Worm (Caenorhabditis elegans): ENCODE results near the gene set-31.

ce11 chrV:14456626-14457025, 38.9 kb downstream of the set-31 start, which contains the start of gene bmk-1:
- no peak for TF ChIP-seq lin-39 (tag; optimal IDR thresholded peaks at IDR 0.05)
- TF ChIP-seq fkh-8 (tag; optimal IDR thresholded peaks at IDR 0.05) = no peak
- TF ChIP-seq rnt-1 (tag; optimal IDR thresholded peaks at IDR 0.05) = no peak
- no peak for TF ChIP-seq ceh-90 (tag; optimal IDR thresholded peaks at IDR 0.05)
- no peak for TF ChIP-seq mdl-1 (tag; optimal IDR thresholded peaks at IDR 0.05)
- TF ChIP-seq aly-2 (tag; optimal IDR thresholded peaks at IDR 0.05) = no peak
- TF ChIP-seq nhr-47 (tag; optimal IDR thresholded peaks at IDR 0.05) = no peak
- no peak for TF ChIP-seq ceh-82 (tag; optimal IDR thresholded peaks at IDR 0.05)
- TF ChIP-seq ztf-4 (tag; optimal IDR thresholded peaks at IDR 0.05) = no peak
- TF ChIP-seq ama-1 (optimal IDR thresholded peaks at IDR 0.05) = no peak
- TF ChIP-seq mep-1 (tag; optimal IDR thresholded peaks at IDR 0.05) = no peak
